Worm (Caenorhabditis elegans) whole organism, L4 larva: ENCODE data around the gene B0336.12.

Experiments
- D1046.2 ChIP-seq: fragments of 200-800 bp; sonication (Bioruptor generic); IDR thresholded peaks from 2 replicates; pipeline ENCODE4 v1.3.6; 2022; ENCODE audit warnings: missing genetic modification characterization, missing compliant biosample characterization
- F10B5.3 ChIP-seq: sonication (generic microtip); optimal IDR thresholded peaks from 2 replicates; lab custom pipeline; 2016; ENCODE audit warnings: mild to moderate bottlenecking, missing genetic modification characterization, missing compliant biosample characterization
- F44E2.7 ChIP-seq: fragments of 200-800 bp; sonication (Bioruptor generic); IDR thresholded peaks from 2 replicates; pipeline ENCODE4 v2.1.2; 2022; ENCODE audit warnings: missing genetic modification characterization, missing compliant biosample characterization
- F49E8.2 ChIP-seq: sonication (generic microtip); optimal IDR thresholded peaks from 2 replicates; lab custom pipeline; 2016; ENCODE audit warnings: missing compliant biosample characterization, mild to moderate bottlenecking, missing genetic modification characterization, borderline replicate concordance
- T26A8.4 ChIP-seq: fragments of 200-800 bp; sonication (Bioruptor generic); IDR thresholded peaks from 2 replicates; pipeline ENCODE4 v1.3.6; 2022; ENCODE audit warnings: missing genetic modification characterization, missing compliant biosample characterization
- Y48G9A.11 ChIP-seq: fragments of 200-800 bp; sonication (Bioruptor generic); IDR thresholded peaks from 2 replicates; pipeline ENCODE4 v1.3.6; 2022; ENCODE audit warnings: missing genetic modification reagents, missing genetic modification characterization, missing compliant biosample characterization
- Y5F2A.4 ChIP-seq: fragments of 200-800 bp; sonication (Bioruptor generic); optimal IDR thresholded peaks from 2 replicates; lab custom pipeline; 2018; ENCODE audit warnings: mild to moderate bottlenecking, missing genetic modification characterization, missing compliant biosample characterization
- aha-1 ChIP-seq: fragments of 150-350 bp; peaks from one replicate; lab custom pipeline; 2014; ENCODE audit warnings: missing biosample characterization, missing genetic modification characterization
- aly-2 ChIP-seq: sonication (generic microtip); optimal IDR thresholded peaks from 2 replicates; lab custom pipeline; 2018; ENCODE audit warnings: missing biosample characterization, missing genetic modification characterization
- ceh-82 ChIP-seq: sonication (generic microtip); optimal IDR thresholded peaks from 2 replicates; lab custom pipeline; 2017; ENCODE audit warnings: missing biosample characterization, missing genetic modification characterization
- ces-1 ChIP-seq: fragments of 150-350 bp; sonication (generic microtip); optimal IDR thresholded peaks from 4 replicates; lab custom pipeline; 2014; ENCODE audit warnings: missing biosample characterization, missing genetic modification reagents, missing genetic modification characterization
- cey-2 ChIP-seq: sonication (generic microtip); optimal IDR thresholded peaks from 3 replicates; lab custom pipeline; 2017; ENCODE audit warnings: missing genetic modification characterization, mild to moderate bottlenecking, missing compliant biosample characterization, antibody characterized with exemption, borderline replicate concordance; ENCODE audit not compliant: insufficient read depth
- ctbp-1 ChIP-seq: fragments of 200-800 bp; sonication (Bioruptor generic); IDR thresholded peaks from 2 replicates; pipeline ENCODE4 v1.3.6; 2022; ENCODE audit warnings: missing genetic modification reagents, missing genetic modification characterization, missing compliant biosample characterization
- daf-16 ChIP-seq, 3 experiments: sonication (generic microtip); optimal IDR thresholded peaks; 2 replicates each; lab custom pipeline; 2016 to 2017; ENCODE audit warnings: missing genetic modification characterization in 3 of 3, missing genetic modification reagents in 3 of 3, mild to moderate bottlenecking in 2 of 3, missing compliant biosample characterization in 2 of 3, missing biosample characterization in 1 of 3, moderate library complexity in 1 of 3
- daf-8 ChIP-seq: fragments of 200-800 bp; sonication (Bioruptor generic); IDR thresholded peaks from 2 replicates; pipeline ENCODE4 v1.3.6; 2022; ENCODE audit warnings: missing genetic modification characterization, missing compliant biosample characterization
- dpl-1 ChIP-seq: fragments of 150-350 bp; optimal IDR thresholded peaks from 2 replicates; lab custom pipeline; 2014; ENCODE audit warnings: missing biosample characterization, missing genetic modification reagents, missing genetic modification characterization
- dve-1 ChIP-seq: sonication (generic microtip); optimal IDR thresholded peaks from 2 replicates; lab custom pipeline; 2017; ENCODE audit warnings: antibody characterized with exemption, mild to moderate bottlenecking, missing genetic modification characterization, missing compliant biosample characterization; ENCODE audit not compliant: insufficient read depth
- fkh-10 ChIP-seq: fragments of 150-350 bp; optimal IDR thresholded peaks from 2 replicates; lab custom pipeline; 2014; ENCODE audit warnings: missing biosample characterization, missing genetic modification reagents, missing genetic modification characterization
- hif-1 ChIP-seq, 2 experiments: sonication (generic microtip); optimal IDR thresholded peaks; 2 replicates each; lab custom pipeline; 2016 to 2017; ENCODE audit warnings: missing compliant biosample characterization in 2 of 2, missing genetic modification characterization in 2 of 2, missing genetic modification reagents in 2 of 2, missing genotype in 2 of 2, mild to moderate bottlenecking in 1 of 2
- hlh-30 ChIP-seq: sonication (generic microtip); optimal IDR thresholded peaks from 2 replicates; lab custom pipeline; 2017; ENCODE audit warnings: antibody characterized with exemption, mild to moderate bottlenecking, missing genetic modification characterization, missing compliant biosample characterization; ENCODE audit not compliant: insufficient read depth
- hmg-1.1 ChIP-seq: fragments of 200-800 bp; sonication (Bioruptor generic); IDR thresholded peaks from 2 replicates; pipeline ENCODE4 v1.3.6; 2022; ENCODE audit warnings: missing genetic modification reagents, missing genetic modification characterization, missing compliant biosample characterization
- jun-1 ChIP-seq: fragments of 150-350 bp; optimal IDR thresholded peaks from 2 replicates; lab custom pipeline; 2014; ENCODE audit warnings: missing biosample characterization, missing genetic modification reagents, missing genetic modification characterization
- lin-1 ChIP-seq: fragments of 200-800 bp; sonication (Bioruptor generic); IDR thresholded peaks from 2 replicates; pipeline ENCODE4 v1.3.6; 2022; ENCODE audit warnings: missing genetic modification reagents, missing genetic modification characterization, missing compliant biosample characterization
- lin-13 ChIP-seq: fragments of 150-350 bp; optimal IDR thresholded peaks from 2 replicates; lab custom pipeline; 2014; ENCODE audit warnings: missing biosample characterization, missing genetic modification reagents, missing genetic modification characterization
- lin-38 ChIP-seq: fragments of 200-800 bp; sonication (Bioruptor generic); IDR thresholded peaks from 2 replicates; pipeline ENCODE4 v1.3.6; 2022; ENCODE audit warnings: missing genetic modification reagents, missing genetic modification characterization, missing compliant biosample characterization
- lin-39 ChIP-seq: fragments of 150-350 bp; optimal IDR thresholded peaks from 2 replicates; lab custom pipeline; 2014; ENCODE audit warnings: missing biosample characterization, missing genetic modification reagents, missing genetic modification characterization
- lir-3 ChIP-seq: sonication (generic microtip); optimal IDR thresholded peaks from 2 replicates; lab custom pipeline; 2016; ENCODE audit warnings: mild to moderate bottlenecking, missing genetic modification characterization, missing compliant biosample characterization
- mep-1 ChIP-seq: fragments of 150-350 bp; sonication (generic microtip); optimal IDR thresholded peaks from 3 replicates; lab custom pipeline; 2014; ENCODE audit warnings: missing biosample characterization, missing genetic modification characterization
- mes-2 ChIP-seq: sonication (generic microtip); optimal IDR thresholded peaks from 2 replicates; lab custom pipeline; 2016; ENCODE audit warnings: missing genotype, mild to moderate bottlenecking, missing genetic modification characterization, missing compliant biosample characterization; ENCODE audit not compliant: poor library complexity, severe bottlenecking
- mxl-2 ChIP-seq: fragments of 200-800 bp; sonication (Bioruptor generic); conservative IDR thresholded peaks from 2 replicates; pipeline ENCODE4 v1.3.6; 2022; ENCODE audit warnings: missing genetic modification reagents, missing genetic modification characterization, missing compliant biosample characterization
- nhr-102 ChIP-seq: sonication (generic microtip); optimal IDR thresholded peaks from 2 replicates; lab custom pipeline; 2016; ENCODE audit warnings: mild to moderate bottlenecking, missing genetic modification characterization, moderate library complexity, missing compliant biosample characterization
- nhr-111 ChIP-seq: fragments of 200-800 bp; sonication (Bioruptor generic); optimal IDR thresholded peaks from 2 replicates; lab custom pipeline; 2018; ENCODE audit warnings: mild to moderate bottlenecking, missing genetic modification characterization, missing compliant biosample characterization
- nhr-237 ChIP-seq: sonication (generic microtip); optimal IDR thresholded peaks from 2 replicates; lab custom pipeline; 2017; ENCODE audit warnings: missing biosample characterization, missing genetic modification characterization
- nhr-25 ChIP-seq: sonication (generic microtip); optimal IDR thresholded peaks from 2 replicates; lab custom pipeline; 2017; ENCODE audit warnings: missing genetic modification characterization, mild to moderate bottlenecking, missing compliant biosample characterization, antibody characterized with exemption, moderate library complexity, borderline replicate concordance; ENCODE audit not compliant: insufficient read depth
- nhr-41 ChIP-seq: fragments of 200-800 bp; sonication (Bioruptor generic); IDR thresholded peaks from 2 replicates; pipeline ENCODE4 v1.3.6; 2022; ENCODE audit warnings: missing genetic modification reagents, missing genetic modification characterization, missing compliant biosample characterization
- nhr-6 ChIP-seq: fragments of 150-350 bp; optimal IDR thresholded peaks from 2 replicates; lab custom pipeline; 2014; ENCODE audit warnings: missing biosample characterization, missing genetic modification characterization
- nhr-77 ChIP-seq: fragments of 150-350 bp; optimal IDR thresholded peaks from 2 replicates; lab custom pipeline; 2014; ENCODE audit warnings: missing biosample characterization, missing genetic modification characterization
- pha-4 ChIP-seq, 2 experiments: fragments of 150-350 bp in 1 of 2; fragments of 200-800 bp in 1 of 2; sonication (Bioruptor generic) in 1 of 2; IDR thresholded peaks in 1 of 2; optimal IDR thresholded peaks in 1 of 2; 2 replicates each; pipeline versions ENCODE4 v1.3.6 to Lab custom; 2014 to 2022; ENCODE audit warnings: missing genetic modification characterization in 2 of 2, missing genetic modification reagents in 2 of 2, missing biosample characterization in 1 of 2, missing compliant biosample characterization in 1 of 2
- rbr-2 ChIP-seq: sonication (generic microtip); optimal IDR thresholded peaks from 2 replicates; lab custom pipeline; 2016; ENCODE audit warnings: missing genotype, missing genetic modification characterization, missing compliant biosample characterization
- sdz-12 ChIP-seq: fragments of 200-800 bp; sonication (Bioruptor generic); optimal IDR thresholded peaks from 2 replicates; lab custom pipeline; 2018; ENCODE audit warnings: mild to moderate bottlenecking, missing genetic modification characterization, missing compliant biosample characterization
- snpc-4 ChIP-seq: fragments of 150-350 bp; optimal IDR thresholded peaks from 2 replicates; lab custom pipeline; 2014; ENCODE audit warnings: missing biosample characterization, missing genetic modification characterization
- spr-3 ChIP-seq: fragments of 200-800 bp; sonication (Bioruptor generic); optimal IDR thresholded peaks from 2 replicates; lab custom pipeline; 2018; ENCODE audit warnings: mild to moderate bottlenecking, missing genetic modification characterization, missing compliant biosample characterization
- unc-62 ChIP-seq, 3 experiments: fragments of 150-350 bp in 1 of 3; sonication (generic microtip); optimal IDR thresholded peaks in 2 of 3; peaks in 1 of 3; 1 replicate in 1 of 3; 2 replicates in 2 of 3; lab custom pipeline; 2014 to 2017; ENCODE audit warnings: missing biosample characterization in 3 of 3, missing genetic modification characterization in 3 of 3, missing genetic modification reagents in 3 of 3, missing genotype in 1 of 3
- zag-1 ChIP-seq: fragments of 150-350 bp; optimal IDR thresholded peaks from 2 replicates; lab custom pipeline; 2014; ENCODE audit warnings: missing biosample characterization, missing genetic modification characterization

Gene B0336.12

ce11 chrIII:5692690-5693089, 17.3 kb downstream of the B0336.12 start, which contains the start of the genes abi-1 and arle-14 (continued):
- TF ChIP-seq hmg-1.1 (GFP tag; lab: Robert Waterston, UW) (no peak), mxl-2 (GFP tag; lab: Robert Waterston, UW) (no peak), T26A8.4 (GFP tag; lab: Robert Waterston, UW) (no peak), F44E2.7 (no peak), ctbp-1 (no peak), lin-1 (GFP tag; lab: Robert Waterston, UW) (no peak), spr-3 (GFP tag; lab: Kevin White, UChicago) (no peak), lin-38 (GFP tag; lab: Robert Waterston, UW) (0 out of 2 replicates have a peak, but pooled peaks have one; percentile 25), daf-16 (GFP tag; optimal IDR thresholded peaks at IDR 0.05; lab: Kevin White, UChicago) (no peak), daf-16 (tag; optimal IDR thresholded peaks at IDR 0.05; lab: Kevin White, UChicago) (peak; percentile 12), nhr-6 (peak; percentile 12), hlh-30 (peak; percentile 17), zag-1 (tag; lab: Kevin White, UChicago) (no peak), D1046.2 (GFP tag; lab: Robert Waterston, UW) (no peak), lin-39 (tag; lab: Kevin White, UChicago) (no peak), ces-1 (GFP tag; lab: Kevin White, UChicago) (no peak), F10B5.3 (no peak), rbr-2 (peak; percentile 13), aly-2 (tag; lab: Kevin White, UChicago) (no peak), Y5F2A.4 (GFP tag; lab: Kevin White, UChicago) (no peak), fkh-10 (GFP tag; lab: Kevin White, UChicago) (no peak), snpc-4 (tag; lab: Kevin White, UChicago) (no peak), nhr-102 (tag; lab: Kevin White, UChicago) (no peak), lir-3 (tag; lab: Kevin White, UChicago) (no peak), Y48G9A.11 (GFP tag; lab: Robert Waterston, UW) (no peak), nhr-111 (no peak)

ce11 chrIII:5691826-5692225, 18.1 kb downstream of the B0336.12 start:
- TF ChIP-seq nhr-41 (no peak), F44E2.7 (0 out of 2 replicates have a peak, but pooled peaks have one; percentile 21), unc-62 (GFP tag; optimal IDR thresholded peaks at IDR 0.05 in 1 of 2; lab: Kevin White, UChicago) (peak in 1 of 2 experiments; percentile 92), unc-62 (tag; optimal IDR thresholded peaks at IDR 0.05; lab: Kevin White, UChicago) (no peak), cey-2 (tag; lab: Kevin White, UChicago) (no peak)

ce11 chrIII:5688246-5688645, 21.7 kb downstream of the B0336.12 start:
- TF ChIP-seq nhr-25 (tag; lab: Kevin White, UChicago) (no peak), pha-4 (GFP tag; IDR thresholded peaks at IDR 0.05; lab: Robert Waterston, UW) (no peak), pha-4 (tag; optimal IDR thresholded peaks at IDR 0.05; lab: Kevin White, UChicago) (peak; percentile 73), daf-16 (GFP tag; optimal IDR thresholded peaks at IDR 0.05; lab: Kevin White, UChicago) (no peak), daf-16 (tag; optimal IDR thresholded peaks at IDR 0.05; lab: Kevin White, UChicago) (peak; percentile 58), mep-1 (tag; lab: Kevin White, UChicago) (peak; percentile 66), hmg-1.1 (GFP tag; lab: Robert Waterston, UW) (peak; percentile 60; the same call in 1 of the 2 replicates), jun-1 (no peak), aha-1 (tag; lab: Kevin White, UChicago) (peak; percentile 4), rbr-2 (peak; percentile 44), daf-8 (GFP tag; lab: Robert Waterston, UW) (no peak), mes-2 (tag; lab: Kevin White, UChicago) (peak; percentile 47), dve-1 (tag; lab: Kevin White, UChicago) (peak; percentile 73), sdz-12 (GFP tag; lab: Kevin White, UChicago) (no peak), dpl-1 (GFP tag; lab: Kevin White, UChicago) (peak; percentile 30), nhr-111 (no peak), ceh-82 (tag; lab: Kevin White, UChicago) (no peak), F10B5.3 (no peak), F44E2.7 (no peak), F49E8.2 (tag; lab: Kevin White, UChicago) (no peak), hif-1 (tag; optimal IDR thresholded peaks at IDR 0.05; lab: Kevin White, UChicago) (no peak), ces-1 (GFP tag; lab: Kevin White, UChicago) (no peak), nhr-77 (tag; lab: Kevin White, UChicago) (no peak), hlh-30 (peak; percentile 76), nhr-237 (tag; lab: Kevin White, UChicago) (no peak), lin-13 (GFP tag; lab: Kevin White, UChicago) (no peak), ctbp-1 (peak; percentile 44; the same call in 1 of the 2 replicates)
